Worm (Caenorhabditis elegans) whole organism, L2 larva: ENCODE measurements around the gene W05E10.5.

Source experiments
- C34F6.9 ChIP-seq: fragments of 150-350 bp; optimal IDR thresholded peaks from 2 replicates; lab custom pipeline; 2014; ENCODE audit warnings: missing biosample characterization, missing genetic modification characterization
- F13H6.1 ChIP-seq: sonication (generic microtip); optimal IDR thresholded peaks from 2 replicates; lab custom pipeline; 2016; ENCODE audit warnings: missing genetic modification characterization, missing compliant biosample characterization
- R02D3.7 ChIP-seq: fragments of 150-350 bp; optimal IDR thresholded peaks from 2 replicates; lab custom pipeline; 2014; ENCODE audit warnings: missing biosample characterization, missing genetic modification characterization
- Y55F3AM.14 ChIP-seq: fragments of 200-800 bp; sonication (Bioruptor generic); optimal IDR thresholded peaks from 2 replicates; lab custom pipeline; 2018; ENCODE audit warnings: mild to moderate bottlenecking, missing genetic modification characterization, missing compliant biosample characterization
- ZK546.5 ChIP-seq: sonication (generic microtip); optimal IDR thresholded peaks from 2 replicates; lab custom pipeline; 2017; ENCODE audit warnings: missing biosample characterization, missing genetic modification characterization
- alr-1 ChIP-seq: fragments of 150-350 bp; optimal IDR thresholded peaks from 2 replicates; lab custom pipeline; 2014; ENCODE audit warnings: missing biosample characterization, missing genetic modification characterization
- aly-2 ChIP-seq: fragments of 150-350 bp; optimal IDR thresholded peaks from 2 replicates; lab custom pipeline; 2014; ENCODE audit warnings: missing biosample characterization, missing genetic modification characterization
- ama-1 ChIP-seq: fragments of 150-350 bp; optimal IDR thresholded peaks from 2 replicates; lab custom pipeline; 2018; ENCODE audit warnings: inconsistent platforms
- blmp-1 ChIP-seq: sonication (generic microtip); optimal IDR thresholded peaks from 2 replicates; lab custom pipeline; 2017; ENCODE audit warnings: missing genetic modification characterization, mild to moderate bottlenecking, missing compliant biosample characterization, antibody characterized with exemption, moderate library complexity; ENCODE audit not compliant: insufficient read depth
- ceh-82 ChIP-seq: fragments of 150-350 bp; optimal IDR thresholded peaks from 2 replicates; lab custom pipeline; 2014; ENCODE audit warnings: missing biosample characterization, missing genetic modification characterization
- crh-2 ChIP-seq: sonication (generic microtip); optimal IDR thresholded peaks from 2 replicates; lab custom pipeline; 2017; ENCODE audit warnings: missing biosample characterization, missing genetic modification characterization
- dmd-4 ChIP-seq: sonication (generic microtip); optimal IDR thresholded peaks from 2 replicates; lab custom pipeline; 2017; ENCODE audit warnings: missing biosample characterization, missing genetic modification characterization
- egl-27 ChIP-seq: sonication (generic microtip); optimal IDR thresholded peaks from 3 replicates; lab custom pipeline; 2017; ENCODE audit warnings: missing biosample characterization, missing genetic modification reagents, missing genetic modification characterization
- elt-3 ChIP-seq: sonication (generic microtip); optimal IDR thresholded peaks from 2 replicates; lab custom pipeline; 2017; ENCODE audit warnings: missing biosample characterization, missing genetic modification characterization
- fos-1 ChIP-seq: fragments of 150-350 bp; optimal IDR thresholded peaks from 2 replicates; lab custom pipeline; 2014; ENCODE audit warnings: missing biosample characterization, missing genetic modification characterization
- gmeb-1 ChIP-seq: fragments of 150-350 bp; optimal IDR thresholded peaks from 2 replicates; lab custom pipeline; 2014; ENCODE audit warnings: missing biosample characterization, missing genetic modification characterization
- lsy-2 ChIP-seq, 2 experiments: fragments of 150-350 bp in 1 of 2; sonication (generic microtip) in 1 of 2; optimal IDR thresholded peaks; 2 replicates each; lab custom pipeline; 2014 to 2017; ENCODE audit warnings: missing biosample characterization in 2 of 2, missing genetic modification characterization in 2 of 2
- mab-5 ChIP-seq: fragments of 150-350 bp; optimal IDR thresholded peaks from 2 replicates; lab custom pipeline; 2014; ENCODE audit warnings: missing biosample characterization, missing genetic modification characterization
- mbf-1 ChIP-seq: sonication (generic microtip); optimal IDR thresholded peaks from 2 replicates; lab custom pipeline; 2017; ENCODE audit warnings: missing biosample characterization, missing genetic modification characterization
- nhr-10 ChIP-seq: sonication (generic microtip); optimal IDR thresholded peaks from 2 replicates; lab custom pipeline; 2017; ENCODE audit warnings: missing biosample characterization, missing genetic modification characterization
- nhr-11 ChIP-seq: fragments of 150-350 bp; optimal IDR thresholded peaks from 2 replicates; lab custom pipeline; 2014; ENCODE audit warnings: missing biosample characterization, missing genetic modification characterization
- nhr-12 ChIP-seq: fragments of 150-350 bp; optimal IDR thresholded peaks from 2 replicates; lab custom pipeline; 2014; ENCODE audit warnings: missing biosample characterization, missing genetic modification characterization
- nhr-129 ChIP-seq: fragments of 150-350 bp; optimal IDR thresholded peaks from 2 replicates; lab custom pipeline; 2014; ENCODE audit warnings: missing biosample characterization, missing genetic modification characterization
- nhr-237 ChIP-seq: fragments of 150-350 bp; optimal IDR thresholded peaks from 2 replicates; lab custom pipeline; 2014; ENCODE audit warnings: missing biosample characterization, missing genetic modification characterization
- nhr-6 ChIP-seq: fragments of 150-350 bp; optimal IDR thresholded peaks from 2 replicates; lab custom pipeline; 2014; ENCODE audit warnings: missing biosample characterization, missing genetic modification characterization
- sem-4 ChIP-seq: fragments of 150-350 bp; optimal IDR thresholded peaks from 2 replicates; lab custom pipeline; 2014; ENCODE audit warnings: missing biosample characterization, missing genetic modification reagents, missing genetic modification characterization
- sma-3 ChIP-seq: sonication (generic microtip); optimal IDR thresholded peaks from 2 replicates; lab custom pipeline; 2016; ENCODE audit warnings: missing genetic modification reagents, missing genetic modification characterization, missing compliant biosample characterization
- unc-55 ChIP-seq: fragments of 150-350 bp; sonication (generic microtip); optimal IDR thresholded peaks from 3 replicates; lab custom pipeline; 2014; ENCODE audit warnings: missing biosample characterization, missing genetic modification reagents, missing genetic modification characterization
- unc-62 ChIP-seq: fragments of 150-350 bp; optimal IDR thresholded peaks from 2 replicates; lab custom pipeline; 2014; ENCODE audit warnings: missing biosample characterization, missing genetic modification reagents, missing genetic modification characterization
- zag-1 ChIP-seq: fragments of 150-350 bp; optimal IDR thresholded peaks from 2 replicates; lab custom pipeline; 2014; ENCODE audit warnings: missing biosample characterization, missing genetic modification characterization
- ztf-11 ChIP-seq: sonication (generic microtip); optimal IDR thresholded peaks from 2 replicates; lab custom pipeline; 2017; ENCODE audit warnings: missing biosample characterization, missing genetic modification characterization
- ztf-4 ChIP-seq: fragments of 150-350 bp; optimal IDR thresholded peaks from 2 replicates; lab custom pipeline; 2014; ENCODE audit warnings: missing biosample characterization, missing genetic modification characterization

The W05E10.5 gene

ce11 chrV:11673746-11674365, 21.6 kb downstream of the W05E10.5 start (continued):
- TF ChIP-seq unc-62 (GFP tag; lab: Kevin White, UChicago), result no peak
- TF ChIP-seq ztf-4 (tag; lab: Kevin White, UChicago), result no peak
- no peak for TF ChIP-seq Y55F3AM.14 (GFP tag; lab: Kevin White, UChicago)
- TF ChIP-seq sem-4, result peak; percentile 6
- TF ChIP-seq aly-2, result no peak
- TF ChIP-seq mbf-1 (tag; lab: Kevin White, UChicago), result no peak
- no peak for TF ChIP-seq F13H6.1 (tag; lab: Kevin White, UChicago)
- TF ChIP-seq ZK546.5 (tag; lab: Kevin White, UChicago), result no peak
- TF ChIP-seq ama-1 (lab: Kevin White, UChicago), result no peak
- TF ChIP-seq unc-55, result no peak
- TF ChIP-seq sma-3 (GFP tag; lab: Kevin White, UChicago), result no peak
- no peak for TF ChIP-seq C34F6.9
- no peak for TF ChIP-seq ceh-82
- TF ChIP-seq gmeb-1 (tag; lab: Kevin White, UChicago), result no peak
- TF ChIP-seq nhr-237 (tag; lab: Kevin White, UChicago), result no peak
- no peak for TF ChIP-seq crh-2 (tag; lab: Kevin White, UChicago)

- TF ChIP-seq nhr-10 (no peak), nhr-6 (tag; lab: Kevin White, UChicago) (no peak), mbf-1 (tag; lab: Kevin White, UChicago) (no peak), alr-1 (no peak), unc-62 (GFP tag; lab: Kevin White, UChicago) (no peak), nhr-129 (tag; lab: Kevin White, UChicago) (no peak), ama-1 (lab: Kevin White, UChicago) (no peak), dmd-4 (tag; lab: Kevin White, UChicago) (no peak), fos-1 (tag; lab: Kevin White, UChicago) (no peak), zag-1 (tag; lab: Kevin White, UChicago) (no peak), mab-5 (tag; lab: Kevin White, UChicago) (no peak), nhr-12 (no peak), ztf-4 (tag; lab: Kevin White, UChicago) (no peak), sem-4 (no peak), C34F6.9 (no peak), ceh-82 (no peak)
These were observed 23.0 kb downstream of the W05E10.5 start, which contains the start of gene lgc-44 for ce11 chrV:11672497-11672896. Gene lgc-44, minus strand, starts transcription at chrV:11672597.

DNA sequence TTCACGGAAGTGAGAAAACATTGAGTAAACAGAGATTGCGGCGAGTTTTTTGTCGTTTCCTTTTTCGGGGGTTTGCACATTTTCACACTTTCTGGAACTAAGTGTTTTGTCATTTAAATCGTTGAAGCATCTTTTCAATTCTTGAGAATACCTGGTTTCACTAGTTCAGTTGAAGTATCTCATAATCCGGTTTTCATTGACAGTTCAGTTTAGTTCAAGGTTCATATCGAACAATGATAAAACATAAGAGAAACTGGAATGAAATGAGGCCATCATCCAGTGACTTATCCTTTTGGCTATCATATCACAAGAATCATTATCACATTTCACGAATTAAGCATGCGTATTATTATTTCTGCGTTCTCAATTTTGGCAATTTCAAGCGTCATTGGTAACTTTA, 28.3 kb downstream of the W05E10.5 start, which contains the start of gene F46F3.3:
F46F3.3 (plus strand) TSS at position 301 of the 400 bp plus-strand sequence.
- TF ChIP-seq nhr-11, result no peak
- TF ChIP-seq mbf-1 (tag; lab: Kevin White, UChicago), result no peak
- no peak for TF ChIP-seq blmp-1 (tag; lab: Kevin White, UChicago)

DNA sequence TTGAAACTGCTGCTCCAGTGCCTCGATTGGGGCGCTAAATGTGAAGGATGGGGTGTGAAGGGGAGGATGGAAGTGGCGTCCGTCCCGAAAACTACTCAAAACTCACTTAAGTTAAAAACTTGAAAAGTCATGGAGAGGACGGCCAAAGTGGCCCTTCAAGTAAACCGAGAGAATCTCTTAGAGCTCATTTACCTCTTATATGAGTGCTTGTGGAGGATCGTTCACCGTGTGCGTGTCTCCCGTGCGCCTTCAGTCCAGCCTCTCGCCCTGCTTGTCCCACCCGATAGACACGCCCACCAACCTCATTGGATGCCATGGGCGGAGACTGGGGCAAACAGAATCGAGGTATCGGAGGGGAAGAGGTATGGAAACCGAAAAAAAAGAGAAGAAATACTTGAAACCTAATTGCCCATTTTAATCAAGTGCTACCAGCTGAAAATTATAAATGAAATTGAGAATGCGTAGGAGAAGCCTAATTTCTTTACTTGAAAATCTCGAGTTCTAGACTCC, 30.6 kb downstream of the W05E10.5 start, which contains the start of gene ceh-27:
ceh-27 (minus strand) TSS at position 228 of the 510 bp plus-strand sequence.
- no peak for TF ChIP-seq ztf-4 (tag; lab: Kevin White, UChicago)
- TF ChIP-seq nhr-11, result no peak
- no peak for TF ChIP-seq aly-2
- TF ChIP-seq ztf-11 (tag; lab: Kevin White, UChicago), result no peak
- TF ChIP-seq ceh-82, result no peak
- TF ChIP-seq lsy-2 (tag; optimal IDR thresholded peaks at IDR 0.05; lab: Kevin White, UChicago), result no peak
- TF ChIP-seq R02D3.7 (tag; lab: Kevin White, UChicago), result no peak
- TF ChIP-seq unc-62 (GFP tag; lab: Kevin White, UChicago), result no peak
- no peak for TF ChIP-seq mab-5 (tag; lab: Kevin White, UChicago)
- no peak for TF ChIP-seq elt-3 (tag; lab: Kevin White, UChicago)
- TF ChIP-seq unc-55, result no peak

DNA sequence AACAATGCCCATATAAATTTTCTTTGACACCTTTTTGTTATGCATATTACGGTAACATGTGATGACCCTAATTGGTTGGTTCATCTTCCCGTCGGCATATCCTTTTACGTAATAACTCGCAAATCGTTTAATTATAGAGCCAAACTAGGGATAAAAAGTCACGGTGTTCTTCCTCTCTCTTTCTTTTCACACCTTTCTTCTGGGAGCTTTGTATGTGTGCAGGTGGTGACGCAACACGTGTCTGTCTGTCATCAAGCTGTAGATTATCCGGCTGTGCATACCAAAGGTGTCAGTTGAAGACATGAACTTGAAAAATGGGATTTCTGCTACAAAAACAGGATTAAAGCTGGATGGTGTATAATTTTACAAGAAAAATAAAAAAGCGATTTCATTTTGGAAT, 34.9 kb downstream of the W05E10.5 start:
- TF ChIP-seq nhr-12, result no peak
- no peak for TF ChIP-seq sma-3 (GFP tag; lab: Kevin White, UChicago)
- TF ChIP-seq egl-27 (tag; lab: Kevin White, UChicago), result no peak
- TF ChIP-seq ama-1 (lab: Kevin White, UChicago), result no peak
- TF ChIP-seq, all 48 proteins: peak for 0
